Fruit fly (Drosophila melanogaster): Measurements from ENCODE around the gene RecQ5.

RecQ5 gene

dm6 chr3L:14635564-14635937 lies 3.7 kb upstream of the RecQ5 start:
- TF ChIP-seq psq (GFP tag; optimal IDR thresholded peaks at IDR 0.05) (no peak), fru (GFP tag; optimal IDR thresholded peaks at IDR 0.05) (no peak), rgr (GFP tag; optimal IDR thresholded peaks at IDR 0.05) (no peak), HLH106 (tag; optimal IDR thresholded peaks at IDR 0.05) (no peak), usp (GFP tag; optimal IDR thresholded peaks at IDR 0.05) (no peak), dl (GFP tag; optimal IDR thresholded peaks at IDR 0.05; ENCODE audit: insufficient read depth in 1 of 2, partially characterized antibody in 2 of 2) (no peak), dmrt93B (GFP tag; optimal IDR thresholded peaks at IDR 0.05) (no peak), ey (GFP tag; optimal IDR thresholded peaks at IDR 0.05) (no peak), N (GFP tag; optimal IDR thresholded peaks at IDR 0.05) (no peak), CrebA (GFP tag; optimal IDR thresholded peaks at IDR 0.05; ENCODE audit: borderline replicate concordance) (no peak), tai (GFP tag; optimal IDR thresholded peaks at IDR 0.05) (no peak), CG32264 (GFP tag; optimal IDR thresholded peaks at IDR 0.05) (no peak), GATAd (GFP tag; optimal IDR thresholded peaks at IDR 0.05) (no peak), woc (GFP tag; optimal IDR thresholded peaks at IDR 0.05) (no peak), br (GFP tag; optimal IDR thresholded peaks at IDR 0.05) (no peak), h (GFP tag; optimal IDR thresholded peaks at IDR 0.05) (no peak), lola (GFP tag; optimal IDR thresholded peaks at IDR 0.05) (no peak), sv (GFP tag; optimal IDR thresholded peaks at IDR 0.05) (no peak), Rel (GFP tag; optimal IDR thresholded peaks at IDR 0.05) (no peak), Rel (tag; optimal IDR thresholded peaks at IDR 0.05) (no peak), dsf (GFP tag; optimal IDR thresholded peaks at IDR 0.05; ENCODE audit: borderline replicate concordance) (no peak)

dm6 chr3L:14634773-14635563 lies 3.1 kb upstream of the RecQ5 start:
- TF ChIP-seq brk (GFP tag; optimal IDR thresholded peaks at IDR 0.05) (peak; percentile 70), lola (GFP tag; optimal IDR thresholded peaks at IDR 0.05) (no peak), foxo (GFP tag; optimal IDR thresholded peaks at IDR 0.05) (peak in 1 of 2 experiments; percentile 87), CrebA (GFP tag; optimal IDR thresholded peaks at IDR 0.05; ENCODE audit: borderline replicate concordance) (no peak), Vsx2 (GFP tag; optimal IDR thresholded peaks at IDR 0.05; ENCODE audit: partially characterized antibody) (peak; percentile 30), fru (GFP tag; optimal IDR thresholded peaks at IDR 0.05) (peak; percentile 79), Hnf4 (GFP tag; optimal IDR thresholded peaks at IDR 0.05) (peak; percentile 20), ey (GFP tag; optimal IDR thresholded peaks at IDR 0.05) (peak; percentile 71), dsf (GFP tag; optimal IDR thresholded peaks at IDR 0.05; ENCODE audit: borderline replicate concordance) (peak; percentile 12), dmrt93B (GFP tag; optimal IDR thresholded peaks at IDR 0.05) (peak; percentile 76), dl (GFP tag; optimal IDR thresholded peaks at IDR 0.05; ENCODE audit: insufficient read depth in 1 of 2, partially characterized antibody in 2 of 2) (no peak), psq (GFP tag; optimal IDR thresholded peaks at IDR 0.05) (peak; percentile 93), woc (GFP tag; optimal IDR thresholded peaks at IDR 0.05) (peak; percentile 46), Hr78 (GFP tag; optimal IDR thresholded peaks at IDR 0.05) (no peak), Jra (GFP tag; optimal IDR thresholded peaks at IDR 0.05) (peak; percentile 67), Abd-B (GFP tag; optimal IDR thresholded peaks at IDR 0.05) (no peak), OdsH (GFP tag; optimal IDR thresholded peaks at IDR 0.05) (peak; percentile 80), Sp1 (GFP tag; optimal IDR thresholded peaks at IDR 0.05) (peak; percentile 92), CG32264 (GFP tag; optimal IDR thresholded peaks at IDR 0.05) (no peak), CG9705 (GFP tag; optimal IDR thresholded peaks at IDR 0.05) (peak; percentile 54), Mio (GFP tag; optimal IDR thresholded peaks at IDR 0.05) (no peak), br (GFP tag; optimal IDR thresholded peaks at IDR 0.05) (peak; percentile 37), Hr83 (GFP tag; optimal IDR thresholded peaks at IDR 0.05; ENCODE audit: poor library complexity, severe bottlenecking) (no peak), h (GFP tag; optimal IDR thresholded peaks at IDR 0.05) (peak; percentile 88), usp (GFP tag; optimal IDR thresholded peaks at IDR 0.05) (no peak), Dif (GFP tag; optimal IDR thresholded peaks at IDR 0.05; ENCODE audit: partially characterized antibody) (peak; percentile 44), rgr (GFP tag; optimal IDR thresholded peaks at IDR 0.05) (peak; percentile 80), tai (GFP tag; optimal IDR thresholded peaks at IDR 0.05) (peak; percentile 64), N (GFP tag; optimal IDR thresholded peaks at IDR 0.05) (no peak), sage (GFP tag; optimal IDR thresholded peaks at IDR 0.05) (peak; percentile 42), GATAd (GFP tag; optimal IDR thresholded peaks at IDR 0.05) (no peak), Rel (GFP tag; optimal IDR thresholded peaks at IDR 0.05) (no peak), Rel (tag; optimal IDR thresholded peaks at IDR 0.05) (peak; percentile 53), Myc (optimal IDR thresholded peaks at IDR 0.05) (no peak), jim (GFP tag; optimal IDR thresholded peaks at IDR 0.05) (peak; percentile 41), Dfd (GFP tag; optimal IDR thresholded peaks at IDR 0.05) (no peak), HLH106 (tag; optimal IDR thresholded peaks at IDR 0.05) (peak; percentile 93), pan (optimal IDR thresholded peaks at IDR 0.05) (no peak), sv (GFP tag; optimal IDR thresholded peaks at IDR 0.05) (no peak)

Measured in whole organism, wandering third instar larva.